Fruit fly (Drosophila melanogaster) whole organism, embryonic: Measurements from ENCODE around the gene AstA-R1.

Experiments used
- Atf-2 ChIP-seq: fragments of 200-800 bp; sonication (Bioruptor generic); optimal IDR thresholded peaks from 2 replicates; lab custom pipeline; 2016; ENCODE audit warnings: missing biosample characterization, missing genetic modification characterization
- CG10431 ChIP-seq: fragments of 200-800 bp; sonication (Bioruptor generic); optimal IDR thresholded peaks from 3 replicates; lab custom pipeline; 2018; ENCODE audit warnings: missing biosample characterization, mild to moderate bottlenecking, missing genetic modification characterization
- CG10462 ChIP-seq: fragments of 200-800 bp; sonication (Bioruptor generic); optimal IDR thresholded peaks from 2 replicates; lab custom pipeline; 2016; ENCODE audit warnings: missing biosample characterization, missing genetic modification characterization
- CG11093 ChIP-seq: fragments of 200-800 bp; sonication (Bioruptor generic); IDR thresholded peaks from 3 replicates; pipeline ENCODE4 v1.3.6; 2022; ENCODE audit warnings: missing biosample characterization, missing genetic modification characterization
- CG11723 ChIP-seq: fragments of 200-800 bp; sonication (Bioruptor generic); optimal IDR thresholded peaks from 2 replicates; lab custom pipeline; 2017; ENCODE audit warnings: missing biosample characterization, mild to moderate bottlenecking, missing genetic modification characterization
- CG13775 ChIP-seq: fragments of 200-800 bp; sonication (Bioruptor generic); optimal IDR thresholded peaks from 3 replicates; lab custom pipeline; 2017; ENCODE audit warnings: missing biosample characterization, mild to moderate bottlenecking, missing genetic modification characterization
- CG18262 ChIP-seq: fragments of 200-800 bp; optimal IDR thresholded peaks from 3 replicates; lab custom pipeline; 2019; ENCODE audit warnings: missing biosample characterization, mild to moderate bottlenecking, missing genetic modification characterization, moderate library complexity
- CG2120 ChIP-seq: fragments of 200-800 bp; sonication (Bioruptor generic); optimal IDR thresholded peaks from 3 replicates; lab custom pipeline; 2016; ENCODE audit warnings: missing biosample characterization, missing genetic modification characterization
- CG4730 ChIP-seq: fragments of 200-800 bp; sonication (Bioruptor generic); IDR thresholded peaks from 2 replicates; pipeline ENCODE4 v1.3.6; 2022; ENCODE audit warnings: missing biosample characterization, missing genetic modification characterization
- CG4820 ChIP-seq: fragments of 200-800 bp; sonication (Bioruptor generic); optimal IDR thresholded peaks from 3 replicates; lab custom pipeline; 2016; ENCODE audit warnings: missing biosample characterization, missing genetic modification characterization
- CG6175 ChIP-seq: fragments of 200-800 bp; sonication (Bioruptor generic); IDR thresholded peaks from 3 replicates; pipeline ENCODE4 v1.3.6; 2022; ENCODE audit warnings: missing biosample characterization, missing genetic modification characterization
- CG8765 ChIP-seq: fragments of 200-800 bp; sonication (Bioruptor generic); IDR thresholded peaks from 2 replicates; pipeline ENCODE4 v1.3.6; 2022; ENCODE audit warnings: missing biosample characterization, missing genetic modification characterization
- CHES-1-like ChIP-seq: fragments of 200-800 bp; sonication (Bioruptor generic); optimal IDR thresholded peaks from 2 replicates; lab custom pipeline; 2016; ENCODE audit warnings: missing biosample characterization, missing genetic modification characterization
- Dll ChIP-seq: fragments of 200-800 bp; sonication (Bioruptor generic); IDR thresholded peaks from 4 replicates; pipeline ENCODE4 v1.3.6; 2022; ENCODE audit warnings: missing biosample characterization, missing genetic modification characterization; ENCODE audit not compliant: partially characterized antibody
- Dref ChIP-seq: fragments of 200-800 bp; sonication (Bioruptor generic); IDR thresholded peaks from 2 replicates; pipeline ENCODE4 v1.3.6; 2022; ENCODE audit warnings: missing biosample characterization, missing genetic modification characterization
- ERR ChIP-seq: fragments of 200-800 bp; sonication (Bioruptor generic); optimal IDR thresholded peaks from 2 replicates; lab custom pipeline; 2016; ENCODE audit warnings: missing biosample characterization, missing genetic modification characterization
- Ets97D ChIP-seq: fragments of 200-800 bp; sonication (Bioruptor generic); optimal IDR thresholded peaks from 3 replicates; lab custom pipeline; 2016; ENCODE audit warnings: missing biosample characterization, missing genetic modification characterization
- Fer1 ChIP-seq: fragments of 200-800 bp; sonication (Bioruptor generic); optimal IDR thresholded peaks from 2 replicates; lab custom pipeline; 2017; ENCODE audit warnings: missing biosample characterization, mild to moderate bottlenecking, missing genetic modification characterization
- Fer2 ChIP-seq: fragments of 200-800 bp; sonication (Bioruptor generic); optimal IDR thresholded peaks from 2 replicates; lab custom pipeline; 2018; ENCODE audit warnings: missing biosample characterization, mild to moderate bottlenecking, missing genetic modification characterization, moderate library complexity
- Kr ChIP-seq: fragments of 200-800 bp; sonication (Bioruptor generic); optimal IDR thresholded peaks from 2 replicates; lab custom pipeline; 2017; ENCODE audit warnings: missing biosample characterization, mild to moderate bottlenecking, missing genetic modification characterization
- MBD-R2 ChIP-seq: fragments of 200-800 bp; sonication (Bioruptor generic); IDR thresholded peaks from 2 replicates; pipeline ENCODE4 v1.3.6; 2022; ENCODE audit warnings: missing biosample characterization, missing genetic modification characterization
- Nf-YA ChIP-seq: fragments of 200-800 bp; sonication (Bioruptor generic); IDR thresholded peaks from 2 replicates; pipeline ENCODE4 v1.3.6; 2022; ENCODE audit warnings: missing biosample characterization, missing genetic modification characterization
- NfI ChIP-seq: fragments of 200-800 bp; sonication (Bioruptor generic); optimal IDR thresholded peaks from 3 replicates; lab custom pipeline; 2018; ENCODE audit warnings: missing biosample characterization, mild to moderate bottlenecking, missing genetic modification characterization, moderate library complexity
- TFAM ChIP-seq: fragments of 200-800 bp; sonication (Bioruptor generic); optimal IDR thresholded peaks from 2 replicates; lab custom pipeline; 2017; ENCODE audit warnings: missing biosample characterization, missing genetic modification characterization, inconsistent platforms
- Trl ChIP-seq, 3 experiments: fragments of >200 bp in 2 of 3; fragments of 200-800 bp in 1 of 3; sonication (Bioruptor generic) in 1 of 3; optimal IDR thresholded peaks; 2 replicates in 1 of 3; 3 replicates in 2 of 3; lab custom pipeline; 2016 to 2017; ENCODE audit warnings: missing biosample characterization in 1 of 3, missing genetic modification characterization in 1 of 3
- Usf ChIP-seq: fragments of 200-800 bp; sonication (Bioruptor generic); optimal IDR thresholded peaks from 2 replicates; lab custom pipeline; 2017; ENCODE audit warnings: missing genotype, missing biosample characterization, missing genetic modification characterization
- Xbp1 ChIP-seq: fragments of 200-800 bp; sonication (Bioruptor generic); optimal IDR thresholded peaks from 3 replicates; lab custom pipeline; 2016; ENCODE audit warnings: missing biosample characterization, mild to moderate bottlenecking, missing genetic modification characterization
- YL-1 ChIP-seq: fragments of 200-800 bp; sonication (Bioruptor generic); optimal IDR thresholded peaks from 3 replicates; lab custom pipeline; 2017; ENCODE audit warnings: missing biosample characterization, mild to moderate bottlenecking, missing genetic modification characterization
- ac ChIP-seq: fragments of 200-800 bp; sonication (Bioruptor generic); optimal IDR thresholded peaks from 3 replicates; lab custom pipeline; 2017; ENCODE audit warnings: missing biosample characterization, mild to moderate bottlenecking, missing genetic modification characterization
- bbx ChIP-seq: fragments of 200-800 bp; sonication (Bioruptor generic); IDR thresholded peaks from 2 replicates; pipeline ENCODE4 v1.3.6; 2022; ENCODE audit warnings: missing biosample characterization, missing genetic modification characterization; ENCODE audit not compliant: partially characterized antibody
- chm ChIP-seq: fragments of 200-800 bp; sonication (Bioruptor generic); IDR thresholded peaks from 2 replicates; pipeline ENCODE4 v1.3.6; 2022; ENCODE audit warnings: missing biosample characterization, missing genetic modification characterization
- esg ChIP-seq: fragments of 200-800 bp; sonication (Bioruptor generic); conservative IDR thresholded peaks from 2 replicates; pipeline ENCODE4 v1.3.6; 2022; ENCODE audit warnings: missing biosample characterization, missing genetic modification characterization
- ewg ChIP-seq: fragments of 200-800 bp; sonication (Bioruptor generic); optimal IDR thresholded peaks from 3 replicates; lab custom pipeline; 2017; ENCODE audit warnings: mild to moderate bottlenecking, missing biosample characterization, missing genetic modification reagents, missing genetic modification characterization
- eyg ChIP-seq: fragments of 200-800 bp; sonication (Bioruptor generic); optimal IDR thresholded peaks from 3 replicates; lab custom pipeline; 2016; ENCODE audit warnings: missing biosample characterization, missing genetic modification characterization
- fu2 ChIP-seq: fragments of 200-800 bp; sonication (Bioruptor generic); optimal IDR thresholded peaks from 2 replicates; lab custom pipeline; 2016; ENCODE audit warnings: missing biosample characterization, missing genetic modification characterization
- gcm2 ChIP-seq: fragments of 200-800 bp; sonication (Bioruptor generic); optimal IDR thresholded peaks from 2 replicates; lab custom pipeline; 2016; ENCODE audit warnings: missing biosample characterization, missing genetic modification characterization
- hb ChIP-seq: fragments of 200-800 bp; sonication (Bioruptor generic); IDR thresholded peaks from 3 replicates; pipeline ENCODE4 v1.3.6; 2022; ENCODE audit warnings: missing biosample characterization, missing genetic modification characterization; ENCODE audit not compliant: partially characterized antibody
- jigr1 ChIP-seq: fragments of 200-800 bp; sonication (Bioruptor generic); IDR thresholded peaks from 3 replicates; pipeline ENCODE4 v1.3.6; 2022; ENCODE audit warnings: missing biosample characterization, missing genetic modification characterization
- lab ChIP-seq: fragments of 200-800 bp; sonication (Bioruptor generic); optimal IDR thresholded peaks from 3 replicates; lab custom pipeline; 2017; ENCODE audit warnings: missing biosample characterization, missing genetic modification characterization, mild to moderate bottlenecking, moderate library complexity, missing genetic modification reagents
- oc ChIP-seq: fragments of 200-800 bp; sonication (Bioruptor generic); optimal IDR thresholded peaks from 2 replicates; lab custom pipeline; 2018; ENCODE audit warnings: missing biosample characterization, mild to moderate bottlenecking, missing genetic modification characterization, moderate library complexity
- pfk ChIP-seq: fragments of 200-800 bp; sonication (Bioruptor generic); optimal IDR thresholded peaks from 2 replicates; lab custom pipeline; 2018; ENCODE audit warnings: missing biosample characterization, mild to moderate bottlenecking, missing genetic modification characterization, moderate library complexity
- phol ChIP-seq: fragments of 200-800 bp; sonication (Bioruptor generic); optimal IDR thresholded peaks from 3 replicates; lab custom pipeline; 2018; ENCODE audit warnings: missing biosample characterization, mild to moderate bottlenecking, missing genetic modification characterization, moderate library complexity
- run ChIP-seq: fragments of 200-800 bp; sonication (Bioruptor generic); optimal IDR thresholded peaks from 3 replicates; lab custom pipeline; 2018; ENCODE audit warnings: missing biosample characterization, mild to moderate bottlenecking, missing genetic modification characterization
- sim ChIP-seq: fragments of 200-800 bp; sonication (Bioruptor generic); IDR thresholded peaks from 2 replicates; pipeline ENCODE4 v1.3.6; 2022; ENCODE audit warnings: missing biosample characterization, missing genetic modification characterization
- so ChIP-seq: fragments of 200-800 bp; sonication (Bioruptor generic); IDR thresholded peaks from 3 replicates; pipeline ENCODE4 v1.3.6; 2022; ENCODE audit warnings: missing biosample characterization, missing genetic modification characterization
- ssp ChIP-seq: fragments of 200-800 bp; sonication (Bioruptor generic); IDR thresholded peaks from 2 replicates; pipeline ENCODE4 v1.3.6; 2022; ENCODE audit warnings: missing biosample characterization, missing genetic modification characterization
- tap ChIP-seq: fragments of 200-800 bp; optimal IDR thresholded peaks from 3 replicates; lab custom pipeline; 2019; ENCODE audit warnings: missing biosample characterization, mild to moderate bottlenecking, missing genetic modification characterization, moderate library complexity
- vnd ChIP-seq: fragments of 200-800 bp; sonication (Bioruptor generic); IDR thresholded peaks from 3 replicates; pipeline ENCODE4 v1.3.6; 2022; ENCODE audit warnings: missing biosample characterization, missing genetic modification characterization; ENCODE audit not compliant: partially characterized antibody
- z ChIP-seq: fragments of 200-800 bp; sonication (Bioruptor generic); IDR thresholded peaks from 3 replicates; pipeline ENCODE4 v1.3.6; 2022; ENCODE audit warnings: missing biosample characterization, missing genetic modification characterization
- zfh1 ChIP-seq: fragments of 200-800 bp; sonication (Bioruptor generic); IDR thresholded peaks from 3 replicates; pipeline ENCODE4 v1.3.6; 2022; ENCODE audit warnings: missing biosample characterization, missing genetic modification characterization

Gene AstA-R1

dm6 chrX:3684809-3685533 lies 110.6 kb downstream of the AstA-R1 start (continued):
- no peak for TF ChIP-seq lab
- TF ChIP-seq CG8765 (GFP tag; lab: Robert Waterston, UW), result no peak
- no peak for TF ChIP-seq tap (tag; lab: Kevin White, UChicago)
- TF ChIP-seq CG13775 (GFP tag; lab: Kevin White, UChicago), result no peak
- no peak for TF ChIP-seq YL-1 (GFP tag; lab: Kevin White, UChicago)
- no peak for TF ChIP-seq zfh1 (GFP tag; lab: Robert Waterston, UW)
- TF ChIP-seq pfk, result no peak
- no peak for TF ChIP-seq eyg (GFP tag; lab: Kevin White, UChicago)
- no peak for TF ChIP-seq Atf-2 (GFP tag; lab: Kevin White, UChicago)
- no peak for TF ChIP-seq CG11723 (GFP tag; lab: Kevin White, UChicago)
- TF ChIP-seq ERR, result no peak
- TF ChIP-seq Usf, result no peak
- TF ChIP-seq bbx (GFP tag; lab: Robert Waterston, UW), result no peak
- no peak for TF ChIP-seq CG10462 (GFP tag; lab: Kevin White, UChicago)
- TF ChIP-seq TFAM, result no peak
- no peak for TF ChIP-seq Xbp1 (GFP tag; lab: Kevin White, UChicago)
- TF ChIP-seq phol (tag; lab: Kevin White, UChicago), result no peak
- peak; percentile 0 for TF ChIP-seq CG18262 (tag; lab: Kevin White, UChicago)
- no peak for TF ChIP-seq Fer2 (tag; lab: Kevin White, UChicago)
- TF ChIP-seq Kr, result no peak
- TF ChIP-seq CG4730, result no peak
- no peak for TF ChIP-seq MBD-R2 (GFP tag; lab: Robert Waterston, UW)
- TF ChIP-seq ac, result no peak
- no peak for TF ChIP-seq NfI (GFP tag; lab: Kevin White, UChicago)
- peak; percentile 3 for TF ChIP-seq CG2120 (GFP tag; lab: Kevin White, UChicago)
- no peak for TF ChIP-seq sim (GFP tag; lab: Robert Waterston, UW)
- TF ChIP-seq chm (GFP tag; lab: Robert Waterston, UW), result no peak
- no peak for TF ChIP-seq ssp (GFP tag; lab: Robert Waterston, UW)
- no peak for TF ChIP-seq fu2 (GFP tag; lab: Kevin White, UChicago)
- no peak for TF ChIP-seq jigr1 (GFP tag; lab: Robert Waterston, UW)
- TF ChIP-seq vnd (GFP tag; lab: Robert Waterston, UW), result no peak
- no peak for TF ChIP-seq so (GFP tag; lab: Robert Waterston, UW)
- peak; percentile 29 for TF ChIP-seq ewg (GFP tag; lab: Kevin White, UChicago)
- no peak for TF ChIP-seq CG6175 (GFP tag; lab: Robert Waterston, UW)
- TF ChIP-seq gcm2 (GFP tag; lab: Kevin White, UChicago), result no peak
- TF ChIP-seq Nf-YA, result no peak
- no peak for TF ChIP-seq z
- no peak for TF ChIP-seq Fer1
- no peak for TF ChIP-seq run (tag; lab: Kevin White, UChicago)
- TF ChIP-seq CG10431 (GFP tag; lab: Kevin White, UChicago), result no peak
- no peak for TF ChIP-seq Dref
- no peak for TF ChIP-seq hb
- no peak for TF ChIP-seq esg (GFP tag; lab: Robert Waterston, UW)
- no peak for TF ChIP-seq CHES-1-like
- TF ChIP-seq oc (tag; lab: Kevin White, UChicago), result no peak
- no peak for TF ChIP-seq CG4820 (GFP tag; lab: Kevin White, UChicago)
- TF ChIP-seq Ets97D (GFP tag; lab: Kevin White, UChicago), result no peak
- no peak for TF ChIP-seq CG11093 (GFP tag; lab: Robert Waterston, UW)
- peak; percentile 46 to 51 for TF ChIP-seq Trl (optimal IDR thresholded peaks at IDR 0.05; lab: Kevin White, UChicago)
- no peak for TF ChIP-seq Trl (GFP tag; optimal IDR thresholded peaks at IDR 0.05; lab: Kevin White, UChicago)
- no peak for TF ChIP-seq Dll (GFP tag; lab: Robert Waterston, UW)
